Worm (Caenorhabditis elegans): Measurements from ENCODE around the gene msp-59.
A peak's percentile ranks its signal among the peaks of the same experiment; 100 is the strongest.
"Not testable (repeated sequence)": the region's sequence is repeated elsewhere in the genome, so short reads cannot be mapped to it uniquely, and the experiment has no call there.

msp-59 gene

ce11 chrIV:5334518-5334917 lies 21.6 kb upstream of the msp-59 start:
- TF ChIP-seq ama-1 (optimal IDR thresholded peaks at IDR 0.05) (no peak), tbx-37 (GFP tag; conservative IDR thresholded peaks at IDR 0.05) (peak; percentile 57; the same call in 1 of the 2 replicates), pes-1 (GFP tag; IDR thresholded peaks at IDR 0.05) (peak; percentile 85; the same call in 1 of the 2 replicates), tbx-11 (GFP tag; IDR thresholded peaks at IDR 0.05) (peak; percentile 72), flt-1 (GFP tag; IDR thresholded peaks at IDR 0.05) (0 out of 2 replicates have a peak, but pooled peaks have one; percentile 66), hnd-1 (tag; optimal IDR thresholded peaks at IDR 0.05) (peak; percentile 57), ets-7 (tag; optimal IDR thresholded peaks at IDR 0.05) (peak; percentile 19), F13C5.2 (tag; optimal IDR thresholded peaks at IDR 0.05) (peak; percentile 65), B0310.2 (tag; optimal IDR thresholded peaks at IDR 0.05) (peak; percentile 6), hmbx-1 (tag; optimal IDR thresholded peaks at IDR 0.05) (no peak)

DNA sequence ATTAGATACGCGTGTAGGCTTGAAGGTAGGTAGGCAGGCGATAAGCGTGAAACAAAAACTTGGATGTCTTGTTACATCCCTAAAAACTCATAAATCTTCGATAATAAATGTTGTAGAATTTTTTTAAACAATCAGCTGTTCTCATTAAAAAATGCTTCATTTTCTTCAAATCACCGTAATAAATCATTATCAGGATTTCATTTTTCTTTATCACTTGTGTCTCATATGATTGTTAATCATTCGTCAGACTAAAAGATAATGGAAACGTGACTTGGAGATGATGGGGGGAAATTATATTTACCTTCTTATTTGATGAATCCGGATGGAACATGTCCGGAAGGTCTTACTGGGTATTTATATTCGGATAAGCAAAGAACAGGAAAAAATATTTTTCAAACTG lies 20.6 kb upstream of the msp-59 start:
- TF ChIP-seq hmg-4 (GFP tag; optimal IDR thresholded peaks at IDR 0.05) (no peak), hmbx-1 (tag; optimal IDR thresholded peaks at IDR 0.05) (no peak), scrt-1 (GFP tag; IDR thresholded peaks at IDR 0.05) (no peak), tbx-11 (GFP tag; IDR thresholded peaks at IDR 0.05) (no peak), tbx-37 (GFP tag; conservative IDR thresholded peaks at IDR 0.05) (no peak)

DNA sequence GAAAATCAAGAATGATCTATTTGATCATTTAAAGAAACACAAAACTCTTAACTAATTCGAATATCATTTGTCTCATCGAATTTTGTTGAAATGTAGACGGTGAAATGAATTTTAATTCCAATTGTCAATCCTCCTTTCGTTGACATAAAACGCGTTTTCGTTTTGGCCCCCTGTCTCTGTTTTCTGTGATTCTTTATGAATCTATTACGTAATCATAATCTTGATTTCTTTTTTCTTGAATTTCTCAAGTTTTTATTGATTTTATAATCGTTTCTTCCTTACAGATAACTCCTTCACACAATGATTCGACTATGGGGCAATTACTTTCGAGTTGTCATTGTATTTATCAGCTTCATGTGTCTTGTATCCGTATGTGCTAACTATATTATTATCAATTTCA lies 19.3 kb upstream of the msp-59 start, which contains the start of gene Y4C6B.3:
Y4C6B.3 (plus strand) TSS at position 301 of the 400 bp plus-strand sequence.
- TF ChIP-seq ceh-13 (GFP tag; optimal IDR thresholded peaks at IDR 0.05) (no peak), tbx-11 (GFP tag; IDR thresholded peaks at IDR 0.05) (no peak), flt-1 (GFP tag; IDR thresholded peaks at IDR 0.05) (no peak), ceh-36 (tag; optimal IDR thresholded peaks at IDR 0.05) (no peak), ets-7 (tag; optimal IDR thresholded peaks at IDR 0.05) (no peak), sea-1 (GFP tag; conservative IDR thresholded peaks at IDR 0.05) (no peak), F13C5.2 (tag; optimal IDR thresholded peaks at IDR 0.05) (no peak), hmg-4 (GFP tag; optimal IDR thresholded peaks at IDR 0.05) (no peak), tra-4 (tag; optimal IDR thresholded peaks at IDR 0.05) (no peak), scrt-1 (GFP tag; IDR thresholded peaks at IDR 0.05) (no peak), pes-1 (GFP tag; IDR thresholded peaks at IDR 0.05) (no peak), hmbx-1 (tag; optimal IDR thresholded peaks at IDR 0.05) (no peak), tbx-37 (GFP tag; conservative IDR thresholded peaks at IDR 0.05) (no peak), ama-1 (optimal IDR thresholded peaks at IDR 0.05) (no peak)

ce11 chrIV:5326144-5326543 lies 13.2 kb upstream of the msp-59 start, which contains the start of gene Y4C6B.4:
TSS of gene Y4C6B.4 (plus strand) at chrIV:5326444.
- no peak for TF ChIP-seq ceh-36 (tag; optimal IDR thresholded peaks at IDR 0.05)

ce11 chrIV:5318835-5319303 lies 6.0 kb upstream of the msp-59 start, which contains the start of gene slc-46A:
TSS of gene slc-46A (plus strand) at chrIV:5319253.
- TF ChIP-seq aly-1 (tag; optimal IDR thresholded peaks at IDR 0.05) = no peak
- TF ChIP-seq hmbx-1 (tag; optimal IDR thresholded peaks at IDR 0.05) = no peak
- TF ChIP-seq ceh-13 (GFP tag; optimal IDR thresholded peaks at IDR 0.05) = no peak
- TF ChIP-seq F13C5.2 (tag; optimal IDR thresholded peaks at IDR 0.05) = no peak
- TF ChIP-seq ceh-36 (tag; optimal IDR thresholded peaks at IDR 0.05) = no peak
- TF ChIP-seq ama-1 (optimal IDR thresholded peaks at IDR 0.05) = no peak
- no peak for TF ChIP-seq B0310.2 (tag; optimal IDR thresholded peaks at IDR 0.05)
- TF ChIP-seq sea-1 (GFP tag; conservative IDR thresholded peaks at IDR 0.05) = no peak
- TF ChIP-seq hnd-1 (tag; optimal IDR thresholded peaks at IDR 0.05) = no peak
- TF ChIP-seq tbx-11 (GFP tag; IDR thresholded peaks at IDR 0.05) = no peak
- no peak for TF ChIP-seq tra-4 (tag; optimal IDR thresholded peaks at IDR 0.05)

DNA sequence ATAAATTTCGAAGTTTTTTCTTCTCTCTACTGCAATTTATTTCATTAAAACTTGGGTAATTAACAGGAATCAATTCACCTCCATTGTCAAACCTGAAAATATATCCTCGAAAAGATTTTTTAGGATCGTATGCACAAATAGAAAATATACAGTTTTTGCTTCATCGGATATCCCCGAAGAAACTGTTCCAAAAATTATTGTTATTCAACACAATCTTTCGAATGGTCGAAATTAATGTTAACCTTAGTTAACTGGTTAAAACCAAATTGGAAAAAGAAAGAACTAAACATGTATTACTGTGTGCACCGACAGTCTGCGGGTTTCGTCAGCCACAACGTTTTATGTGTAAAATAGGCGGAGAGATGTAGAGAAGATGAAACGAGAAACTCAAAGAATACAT lies 4.2 kb upstream of the msp-59 start:
- TF ChIP-seq hmbx-1 (tag; optimal IDR thresholded peaks at IDR 0.05) (no peak), hnd-1 (tag; optimal IDR thresholded peaks at IDR 0.05) (no peak), hmg-4 (GFP tag; optimal IDR thresholded peaks at IDR 0.05) (no peak), pes-1 (GFP tag; IDR thresholded peaks at IDR 0.05) (no peak), tra-4 (tag; optimal IDR thresholded peaks at IDR 0.05) (no peak), F13C5.2 (tag; optimal IDR thresholded peaks at IDR 0.05) (no peak), B0310.2 (tag; optimal IDR thresholded peaks at IDR 0.05) (no peak), ceh-13 (GFP tag; optimal IDR thresholded peaks at IDR 0.05) (no peak), flt-1 (GFP tag; IDR thresholded peaks at IDR 0.05) (no peak), tbx-37 (GFP tag; conservative IDR thresholded peaks at IDR 0.05) (no peak), ama-1 (optimal IDR thresholded peaks at IDR 0.05) (no peak), ceh-36 (tag; optimal IDR thresholded peaks at IDR 0.05) (no peak), sea-1 (GFP tag; conservative IDR thresholded peaks at IDR 0.05) (no peak), ets-7 (tag; optimal IDR thresholded peaks at IDR 0.05) (no peak), aly-1 (tag; optimal IDR thresholded peaks at IDR 0.05) (no peak), tbx-11 (GFP tag; IDR thresholded peaks at IDR 0.05) (no peak), scrt-1 (GFP tag; IDR thresholded peaks at IDR 0.05) (no peak)

- TF ChIP-seq tbx-11 (GFP tag; IDR thresholded peaks at IDR 0.05); tra-4 (tag; optimal IDR thresholded peaks at IDR 0.05); ama-1 (optimal IDR thresholded peaks at IDR 0.05): not testable (repeated sequence)
Measured at ce11 chrIV:5316223-5316622, 3.3 kb upstream of the msp-59 start, which contains the start of gene msp-65. TSS of gene msp-65 (plus strand) at chrIV:5316523.

DNA sequence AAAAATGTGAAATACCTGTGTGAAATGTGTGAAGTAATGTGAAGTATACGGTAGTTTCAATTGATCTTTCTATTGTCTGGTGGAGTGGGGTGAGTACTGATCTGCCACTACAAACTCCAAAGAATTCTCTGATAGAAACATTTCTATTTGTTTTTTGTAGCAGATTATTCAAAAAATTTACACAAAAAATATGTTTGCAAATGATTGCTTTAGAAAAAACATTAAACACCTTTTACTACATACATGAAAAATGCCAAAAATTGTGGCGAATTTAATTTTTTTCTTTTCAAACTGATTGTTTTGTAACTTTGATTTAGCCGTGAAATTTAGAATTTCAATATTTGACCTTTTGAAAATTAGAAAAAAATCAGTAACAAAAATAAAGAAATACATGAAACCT lies 3.2 kb downstream of the msp-59 start, which contains the start of gene ZK354.3:
ZK354.3 (plus strand) TSS at position 301 of the 400 bp plus-strand sequence.
- TF ChIP-seq scrt-1 (GFP tag; IDR thresholded peaks at IDR 0.05) (no peak), ceh-36 (tag; optimal IDR thresholded peaks at IDR 0.05) (no peak), hnd-1 (tag; optimal IDR thresholded peaks at IDR 0.05) (no peak), ets-7 (tag; optimal IDR thresholded peaks at IDR 0.05) (no peak), B0310.2 (tag; optimal IDR thresholded peaks at IDR 0.05) (no peak), F13C5.2 (tag; optimal IDR thresholded peaks at IDR 0.05) (no peak), hmbx-1 (tag; optimal IDR thresholded peaks at IDR 0.05) (no peak), sea-1 (GFP tag; conservative IDR thresholded peaks at IDR 0.05) (no peak), tbx-37 (GFP tag; conservative IDR thresholded peaks at IDR 0.05) (no peak), tbx-11 (GFP tag; IDR thresholded peaks at IDR 0.05) (no peak)

All from whole organism, early embryonic.